Worm (Caenorhabditis elegans) whole organism, midembryonic: ENCODE results near the gene ZC506.1.

ENCODE experiments used
- T22C8.4 ChIP-seq: fragments of 200-800 bp; sonication (Bioruptor generic); IDR thresholded peaks from 2 replicates; pipeline ENCODE4 v1.3.6; 2022; ENCODE audit warnings: missing genetic modification characterization, missing compliant biosample characterization
- cog-1 ChIP-seq: sonication (generic microtip); optimal IDR thresholded peaks from 2 replicates; lab custom pipeline; 2016; ENCODE audit warnings: missing genetic modification characterization, missing compliant biosample characterization
- flt-1 ChIP-seq: fragments of 200-800 bp; sonication (Bioruptor generic); IDR thresholded peaks from 2 replicates; pipeline ENCODE4 v1.3.6; 2022; ENCODE audit warnings: missing genetic modification characterization, missing compliant biosample characterization
- klf-2 ChIP-seq: fragments of 200-800 bp; sonication (Bioruptor generic); conservative IDR thresholded peaks from 2 replicates; pipeline ENCODE4 v1.3.6; 2022; ENCODE audit warnings: missing genetic modification reagents, missing genetic modification characterization, missing compliant biosample characterization
- med-1 ChIP-seq: sonication (generic microtip); optimal IDR thresholded peaks from 2 replicates; lab custom pipeline; 2017; ENCODE audit warnings: missing genetic modification characterization, mild to moderate bottlenecking, missing compliant biosample characterization, antibody characterized with exemption, missing genetic modification reagents; ENCODE audit not compliant: insufficient read depth
- ref-1 ChIP-seq: fragments of 200-800 bp; sonication (Bioruptor generic); conservative IDR thresholded peaks from 2 replicates; pipeline ENCODE4 v1.3.6; 2022; ENCODE audit warnings: missing genetic modification reagents, missing genetic modification characterization, missing compliant biosample characterization
- tab-1 ChIP-seq: fragments of 200-800 bp; sonication (Bioruptor generic); IDR thresholded peaks from 2 replicates; pipeline ENCODE4 v1.3.6; 2022; ENCODE audit warnings: missing genetic modification characterization, missing compliant biosample characterization
- ztf-23 ChIP-seq: fragments of 200-800 bp; sonication (Bioruptor generic); IDR thresholded peaks from 2 replicates; pipeline ENCODE4 v1.3.6; 2022; ENCODE audit warnings: missing genetic modification reagents, missing genetic modification characterization, missing compliant biosample characterization
- ztf-29 ChIP-seq: fragments of 200-800 bp; sonication (Bioruptor generic); IDR thresholded peaks from 2 replicates; pipeline ENCODE4 v1.3.6; 2022; ENCODE audit warnings: missing genetic modification reagents, missing genetic modification characterization, missing compliant biosample characterization

The ZC506.1 gene

ce11 chrX:9962535-9962934 is 3.8 kb downstream of the ZC506.1 start:
- TF ChIP-seq T22C8.4 (GFP tag; lab: Robert Waterston, UW) = no peak
- no peak for TF ChIP-seq cog-1 (tag; lab: Kevin White, UChicago)
- no peak for TF ChIP-seq med-1 (GFP tag; lab: Kevin White, UChicago)
- TF ChIP-seq flt-1 (GFP tag; lab: Robert Waterston, UW) = no peak

ce11 chrX:9965275-9965674 is 6.5 kb downstream of the ZC506.1 start, which contains the start of gene pssy-1:
Gene pssy-1 (plus strand): TSS chrX:9965592.
- TF ChIP-seq klf-2 = no peak
- no peak for TF ChIP-seq ref-1 (GFP tag; lab: Robert Waterston, UW)
- no peak for TF ChIP-seq cog-1 (tag; lab: Kevin White, UChicago)
- no peak for TF ChIP-seq tab-1 (GFP tag; lab: Robert Waterston, UW)
- no peak for TF ChIP-seq T22C8.4 (GFP tag; lab: Robert Waterston, UW)
- no peak for TF ChIP-seq ztf-23 (GFP tag; lab: Robert Waterston, UW)
- no peak for TF ChIP-seq ztf-29 (GFP tag; lab: Robert Waterston, UW)
- TF ChIP-seq med-1 (GFP tag; lab: Kevin White, UChicago) = no peak
- TF ChIP-seq flt-1 (GFP tag; lab: Robert Waterston, UW) = no peak

- no peak for TF ChIP-seq T22C8.4 (GFP tag; lab: Robert Waterston, UW)
- no peak for TF ChIP-seq klf-2
- TF ChIP-seq ref-1 (GFP tag; lab: Robert Waterston, UW) = no peak
- no peak for TF ChIP-seq flt-1 (GFP tag; lab: Robert Waterston, UW)
- no peak for TF ChIP-seq ztf-23 (GFP tag; lab: Robert Waterston, UW)
- TF ChIP-seq cog-1 (tag; lab: Kevin White, UChicago) = no peak
- no peak for TF ChIP-seq med-1 (GFP tag; lab: Kevin White, UChicago)
- no peak for TF ChIP-seq ztf-29 (GFP tag; lab: Robert Waterston, UW)
- no peak for TF ChIP-seq tab-1 (GFP tag; lab: Robert Waterston, UW)
These were observed 17.4 kb downstream of the ZC506.1 start, which contains the start of gene mgl-1 for ce11 chrX:9976206-9976605. Gene mgl-1 (minus strand): TSS chrX:9976306.

- TF ChIP-seq cog-1 (tag; lab: Kevin White, UChicago) (no peak), flt-1 (GFP tag; lab: Robert Waterston, UW) (no peak), med-1 (GFP tag; lab: Kevin White, UChicago) (no peak), ztf-23 (GFP tag; lab: Robert Waterston, UW) (no peak)
These were observed 22.5 kb downstream of the ZC506.1 start for ce11 chrX:9981259-9981658.

ce11 chrX:9984889-9985404 is 26.2 kb downstream of the ZC506.1 start, which contains the start of gene F19C6.5:
Gene F19C6.5 (minus strand): TSS chrX:9984939.
- TF ChIP-seq cog-1 (tag; lab: Kevin White, UChicago) (no peak), ztf-29 (GFP tag; lab: Robert Waterston, UW) (no peak), flt-1 (GFP tag; lab: Robert Waterston, UW) (no peak), tab-1 (GFP tag; lab: Robert Waterston, UW) (no peak), T22C8.4 (GFP tag; lab: Robert Waterston, UW) (no peak), ref-1 (GFP tag; lab: Robert Waterston, UW) (no peak), ztf-23 (GFP tag; lab: Robert Waterston, UW) (no peak), med-1 (GFP tag; lab: Kevin White, UChicago) (no peak), klf-2 (no peak)

ce11 chrX:9987166-9987565 is 28.4 kb downstream of the ZC506.1 start:
- no peak for TF ChIP-seq med-1 (GFP tag; lab: Kevin White, UChicago)
- no peak for TF ChIP-seq ref-1 (GFP tag; lab: Robert Waterston, UW)
- TF ChIP-seq T22C8.4 (GFP tag; lab: Robert Waterston, UW) = no peak

ce11 chrX:9988884-9989283 is 30.1 kb downstream of the ZC506.1 start:
- no peak for TF ChIP-seq ref-1 (GFP tag; lab: Robert Waterston, UW)
- peak; percentile 9; the same call in 1 of the 2 replicates for TF ChIP-seq ztf-29 (GFP tag; lab: Robert Waterston, UW)
- no peak for TF ChIP-seq klf-2
- no peak for TF ChIP-seq T22C8.4 (GFP tag; lab: Robert Waterston, UW)
- TF ChIP-seq flt-1 (GFP tag; lab: Robert Waterston, UW) = no peak

ce11 chrX:9993100-9993499 is 34.3 kb downstream of the ZC506.1 start:
- TF ChIP-seq med-1 (GFP tag; lab: Kevin White, UChicago) = no peak
- no peak for TF ChIP-seq ref-1 (GFP tag; lab: Robert Waterston, UW)
- TF ChIP-seq klf-2 = no peak
- no peak for TF ChIP-seq T22C8.4 (GFP tag; lab: Robert Waterston, UW)
- TF ChIP-seq flt-1 (GFP tag; lab: Robert Waterston, UW) = no peak
- no peak for TF ChIP-seq ztf-23 (GFP tag; lab: Robert Waterston, UW)
- TF ChIP-seq ztf-29 (GFP tag; lab: Robert Waterston, UW) = no peak
- TF ChIP-seq cog-1 (tag; lab: Kevin White, UChicago) = no peak
- TF ChIP-seq tab-1 (GFP tag; lab: Robert Waterston, UW) = no peak

- TF ChIP-seq med-1 (GFP tag; lab: Kevin White, UChicago) (no peak), ztf-29 (GFP tag; lab: Robert Waterston, UW) (no peak), cog-1 (tag; lab: Kevin White, UChicago) (no peak), tab-1 (GFP tag; lab: Robert Waterston, UW) (no peak), flt-1 (GFP tag; lab: Robert Waterston, UW) (no peak), ref-1 (GFP tag; lab: Robert Waterston, UW) (no peak), ztf-23 (GFP tag; lab: Robert Waterston, UW) (no peak), klf-2 (no peak), T22C8.4 (GFP tag; lab: Robert Waterston, UW) (no peak)
These were observed 38.6 kb downstream of the ZC506.1 start for ce11 chrX:9997344-9997743.
